Worm (Caenorhabditis elegans) whole organism, mixed stage, embryonic: ENCODE measurements around the gene ttr-35.

Source experiments
- M03D4.4 ChIP-seq: sonication (generic microtip); optimal IDR thresholded peaks from 2 replicates; lab custom pipeline; 2017; ENCODE audit warnings: mild to moderate bottlenecking, missing genetic modification characterization, missing compliant biosample characterization
- bed-3 ChIP-seq: fragments of 200-800 bp; sonication (Bioruptor generic); optimal IDR thresholded peaks from 3 replicates; lab custom pipeline; 2018; ENCODE audit warnings: mild to moderate bottlenecking, missing genetic modification characterization, moderate library complexity, missing compliant biosample characterization
- blmp-1 ChIP-seq: fragments of 150-350 bp; optimal IDR thresholded peaks from 2 replicates; lab custom pipeline; 2014; ENCODE audit warnings: missing biosample characterization, missing genetic modification characterization
- ceh-39 ChIP-seq: fragments of 150-350 bp; optimal IDR thresholded peaks from 2 replicates; lab custom pipeline; 2014; ENCODE audit warnings: missing biosample characterization, missing genetic modification characterization
- ceh-43 ChIP-seq: fragments of 200-800 bp; sonication (Bioruptor generic); optimal IDR thresholded peaks from 2 replicates; lab custom pipeline; 2018; ENCODE audit warnings: mild to moderate bottlenecking, missing genetic modification characterization, moderate library complexity, missing compliant biosample characterization
- ces-1 ChIP-seq: fragments of 150-350 bp; optimal IDR thresholded peaks from 2 replicates; lab custom pipeline; 2014; ENCODE audit warnings: missing biosample characterization, missing genetic modification reagents, missing genetic modification characterization
- cnd-1 ChIP-seq: fragments of 200-800 bp; sonication (Bioruptor generic); optimal IDR thresholded peaks from 2 replicates; lab custom pipeline; 2018; ENCODE audit warnings: mild to moderate bottlenecking, missing genetic modification characterization, missing compliant biosample characterization
- drap-1 ChIP-seq: fragments of 200-800 bp; sonication (Bioruptor generic); optimal IDR thresholded peaks from 3 replicates; lab custom pipeline; 2018; ENCODE audit warnings: mild to moderate bottlenecking, missing genetic modification characterization, missing compliant biosample characterization
- elt-1 ChIP-seq: sonication (generic microtip); optimal IDR thresholded peaks from 2 replicates; lab custom pipeline; 2017; ENCODE audit warnings: missing genetic modification characterization, mild to moderate bottlenecking, missing compliant biosample characterization, antibody characterized with exemption, moderate library complexity, borderline replicate concordance; ENCODE audit not compliant: insufficient read depth
- elt-3 ChIP-seq: fragments of 150-350 bp; optimal IDR thresholded peaks from 2 replicates; lab custom pipeline; 2014; ENCODE audit warnings: missing biosample characterization, missing genetic modification characterization
- flh-1 ChIP-seq: fragments of 200-800 bp; sonication (Bioruptor generic); optimal IDR thresholded peaks from 2 replicates; lab custom pipeline; 2018; ENCODE audit warnings: mild to moderate bottlenecking, missing genetic modification characterization, moderate library complexity, missing compliant biosample characterization
- ham-2 ChIP-seq: fragments of 200-800 bp; sonication (Bioruptor generic); optimal IDR thresholded peaks from 2 replicates; lab custom pipeline; 2018; ENCODE audit warnings: mild to moderate bottlenecking, missing genetic modification characterization, missing compliant biosample characterization
- hlh-1 ChIP-seq: fragments of 150-350 bp; optimal IDR thresholded peaks from 2 replicates; lab custom pipeline; 2014; ENCODE audit warnings: missing biosample characterization, missing genetic modification reagents, missing genetic modification characterization
- lin-13 ChIP-seq: fragments of 150-350 bp; optimal IDR thresholded peaks from 2 replicates; lab custom pipeline; 2014; ENCODE audit warnings: missing biosample characterization, missing genetic modification characterization
- lin-32 ChIP-seq: fragments of 200-800 bp; sonication (Bioruptor generic); optimal IDR thresholded peaks from 2 replicates; lab custom pipeline; 2018; ENCODE audit warnings: mild to moderate bottlenecking, missing genetic modification characterization, missing compliant biosample characterization
- lsy-2 ChIP-seq: fragments of 150-350 bp; optimal IDR thresholded peaks from 2 replicates; lab custom pipeline; 2014; ENCODE audit warnings: missing biosample characterization, missing genetic modification characterization
- mab-5 ChIP-seq: fragments of 150-350 bp; optimal IDR thresholded peaks from 2 replicates; lab custom pipeline; 2014; ENCODE audit warnings: missing biosample characterization, missing genetic modification characterization
- mep-1 ChIP-seq: fragments of 150-350 bp; optimal IDR thresholded peaks from 2 replicates; lab custom pipeline; 2017; ENCODE audit warnings: missing biosample characterization, missing genetic modification reagents, missing genetic modification characterization, inconsistent platforms
- mls-2 ChIP-seq: sonication (generic microtip); optimal IDR thresholded peaks from 2 replicates; lab custom pipeline; 2016; ENCODE audit warnings: mild to moderate bottlenecking, missing genetic modification characterization, moderate library complexity, missing compliant biosample characterization
- nhr-12 ChIP-seq: fragments of 150-350 bp; optimal IDR thresholded peaks from 2 replicates; lab custom pipeline; 2014; ENCODE audit warnings: missing biosample characterization, missing genetic modification characterization
- nhr-2 ChIP-seq: fragments of 150-350 bp; optimal IDR thresholded peaks from 2 replicates; lab custom pipeline; 2014; ENCODE audit warnings: missing biosample characterization, missing genetic modification characterization
- nhr-237 ChIP-seq: fragments of 150-350 bp; optimal IDR thresholded peaks from 2 replicates; lab custom pipeline; 2014; ENCODE audit warnings: missing biosample characterization, missing genetic modification characterization
- nhr-28 ChIP-seq: fragments of 150-350 bp; optimal IDR thresholded peaks from 2 replicates; lab custom pipeline; 2014; ENCODE audit warnings: missing biosample characterization, missing genetic modification characterization
- nhr-76 ChIP-seq: sonication (generic microtip); optimal IDR thresholded peaks from 2 replicates; lab custom pipeline; 2017; ENCODE audit warnings: missing biosample characterization, missing genetic modification characterization
- pha-4 ChIP-seq: fragments of 150-350 bp; optimal IDR thresholded peaks from 2 replicates; lab custom pipeline; 2018; ENCODE audit warnings: missing biosample characterization, missing genetic modification reagents, missing genetic modification characterization
- sem-2 ChIP-seq: fragments of 200-800 bp; sonication (Bioruptor generic); optimal IDR thresholded peaks from 2 replicates; lab custom pipeline; 2018; ENCODE audit warnings: mild to moderate bottlenecking, missing genetic modification characterization, missing compliant biosample characterization
- snpc-4 ChIP-seq: fragments of 150-350 bp; optimal IDR thresholded peaks from 2 replicates; lab custom pipeline; 2014; ENCODE audit warnings: missing biosample characterization, missing genetic modification characterization
- sptf-1 ChIP-seq: sonication (generic microtip); optimal IDR thresholded peaks from 2 replicates; lab custom pipeline; 2017; ENCODE audit warnings: mild to moderate bottlenecking, missing genetic modification characterization, moderate library complexity, missing compliant biosample characterization
- tbx-8 ChIP-seq: fragments of 200-800 bp; sonication (Bioruptor generic); optimal IDR thresholded peaks from 2 replicates; lab custom pipeline; 2018; ENCODE audit warnings: mild to moderate bottlenecking, missing genetic modification characterization, moderate library complexity, missing compliant biosample characterization
- unc-120 ChIP-seq: sonication (generic microtip); optimal IDR thresholded peaks from 2 replicates; lab custom pipeline; 2017; ENCODE audit warnings: missing genetic modification characterization, missing compliant biosample characterization; ENCODE audit not compliant: poor library complexity, severe bottlenecking
- unc-39 ChIP-seq: fragments of 150-350 bp; optimal IDR thresholded peaks from 2 replicates; lab custom pipeline; 2014; ENCODE audit warnings: missing biosample characterization, missing genetic modification characterization
- unc-62 ChIP-seq: fragments of 150-350 bp; optimal IDR thresholded peaks from 2 replicates; lab custom pipeline; 2014; ENCODE audit warnings: missing biosample characterization, missing genetic modification reagents, missing genetic modification characterization
- zip-8 ChIP-seq: fragments of 150-350 bp; optimal IDR thresholded peaks from 2 replicates; lab custom pipeline; 2014; ENCODE audit warnings: missing biosample characterization, missing genetic modification characterization
- ztf-11 ChIP-seq: fragments of 150-350 bp; optimal IDR thresholded peaks from 2 replicates; lab custom pipeline; 2014; ENCODE audit warnings: missing biosample characterization, missing genetic modification characterization

The ttr-35 gene

ce11 chrX:6511985-6512384, at the start of gene ttr-35:
TSS of gene ttr-35 (plus strand) at chrX:6512285.
- no peak for TF ChIP-seq ces-1 (GFP tag; lab: Kevin White, UChicago)
- no peak for TF ChIP-seq nhr-76
- no peak for TF ChIP-seq mls-2 (tag; lab: Kevin White, UChicago)
- no peak for TF ChIP-seq sem-2 (GFP tag; lab: Kevin White, UChicago)
- no peak for TF ChIP-seq ceh-43
- no peak for TF ChIP-seq pha-4

- TF ChIP-seq lin-13 (tag; lab: Kevin White, UChicago) (no peak), flh-1 (GFP tag; lab: Kevin White, UChicago) (no peak), mls-2 (tag; lab: Kevin White, UChicago) (no peak), pha-4 (no peak), zip-8 (tag; lab: Kevin White, UChicago) (no peak), M03D4.4 (tag; lab: Kevin White, UChicago) (no peak), sem-2 (GFP tag; lab: Kevin White, UChicago) (no peak), ces-1 (GFP tag; lab: Kevin White, UChicago) (no peak), nhr-12 (tag; lab: Kevin White, UChicago) (no peak), elt-3 (tag; lab: Kevin White, UChicago) (no peak), cnd-1 (tag; lab: Kevin White, UChicago) (no peak), hlh-1 (tag; lab: Kevin White, UChicago) (no peak), tbx-8 (no peak), nhr-2 (tag; lab: Kevin White, UChicago) (no peak), blmp-1 (tag; lab: Kevin White, UChicago) (no peak), ham-2 (GFP tag; lab: Kevin White, UChicago) (no peak), lsy-2 (tag; lab: Kevin White, UChicago) (no peak)
Observed at ce11 chrX:6462479-6462878, 49.6 kb upstream of the ttr-35 start.

ce11 chrX:6462995-6463462, 49.1 kb upstream of the ttr-35 start, which contains the start of gene C15B12.2:
TSS of gene C15B12.2 (plus strand) at chrX:6463412.
- no peak for TF ChIP-seq mls-2 (tag; lab: Kevin White, UChicago)
- no peak for TF ChIP-seq unc-120 (tag; lab: Kevin White, UChicago)
- no peak for TF ChIP-seq unc-39 (tag; lab: Kevin White, UChicago)
- TF ChIP-seq lin-13 (tag; lab: Kevin White, UChicago), result no peak
- no peak for TF ChIP-seq mep-1
- no peak for TF ChIP-seq elt-1
- TF ChIP-seq nhr-12 (tag; lab: Kevin White, UChicago), result no peak
- TF ChIP-seq ceh-39 (tag; lab: Kevin White, UChicago), result no peak
- no peak for TF ChIP-seq tbx-8
- TF ChIP-seq snpc-4, result no peak
- no peak for TF ChIP-seq hlh-1 (tag; lab: Kevin White, UChicago)
- no peak for TF ChIP-seq mab-5
- TF ChIP-seq flh-1 (GFP tag; lab: Kevin White, UChicago), result no peak
- TF ChIP-seq lin-32 (GFP tag; lab: Kevin White, UChicago), result no peak

- no peak for TF ChIP-seq mls-2 (tag; lab: Kevin White, UChicago)
- TF ChIP-seq pha-4, result no peak
- TF ChIP-seq bed-3, result no peak
- TF ChIP-seq unc-62 (GFP tag; lab: Kevin White, UChicago), result no peak
- no peak for TF ChIP-seq nhr-28 (tag; lab: Kevin White, UChicago)
- TF ChIP-seq elt-3 (tag; lab: Kevin White, UChicago), result no peak
- TF ChIP-seq ham-2 (GFP tag; lab: Kevin White, UChicago), result no peak
- TF ChIP-seq drap-1, result no peak
- no peak for TF ChIP-seq nhr-12 (tag; lab: Kevin White, UChicago)
- no peak for TF ChIP-seq lin-13 (tag; lab: Kevin White, UChicago)
- no peak for TF ChIP-seq ztf-11
- no peak for TF ChIP-seq sem-2 (GFP tag; lab: Kevin White, UChicago)
- TF ChIP-seq cnd-1 (tag; lab: Kevin White, UChicago), result no peak
- TF ChIP-seq, all 35 proteins: peak for 0
Observed at ce11 chrX:6467462-6467861, 44.6 kb upstream of the ttr-35 start, which contains the start of gene C15B12.3. TSS of gene C15B12.3 (minus strand) at chrX:6467562.

- no peak for TF ChIP-seq unc-39 (tag; lab: Kevin White, UChicago)
- TF ChIP-seq zip-8 (tag; lab: Kevin White, UChicago), result no peak
- TF ChIP-seq mab-5, result no peak
- TF ChIP-seq ceh-43, result no peak
- no peak for TF ChIP-seq unc-62 (GFP tag; lab: Kevin White, UChicago)
- TF ChIP-seq lin-32 (GFP tag; lab: Kevin White, UChicago), result no peak
- no peak for TF ChIP-seq cnd-1 (tag; lab: Kevin White, UChicago)
- no peak for TF ChIP-seq mls-2 (tag; lab: Kevin White, UChicago)
- no peak for TF ChIP-seq bed-3
- TF ChIP-seq nhr-237 (tag; lab: Kevin White, UChicago), result no peak
- TF ChIP-seq lsy-2 (tag; lab: Kevin White, UChicago), result no peak
- no peak for TF ChIP-seq sptf-1 (tag; lab: Kevin White, UChicago)
- TF ChIP-seq tbx-8, result no peak
- no peak for TF ChIP-seq mep-1
- no peak for TF ChIP-seq ham-2 (GFP tag; lab: Kevin White, UChicago)
- no peak for TF ChIP-seq ztf-11
Observed at ce11 chrX:6468499-6468898, 43.6 kb upstream of the ttr-35 start, which contains the start of gene C15B12.9. TSS of gene C15B12.9 (plus strand) at chrX:6468799.
